Fruit fly (Drosophila melanogaster) whole organism, embryonic: ENCODE results near the gene UbcE2H.

Experiments
- ATbp ChIP-seq: fragments of 200-800 bp; sonication (Bioruptor generic); optimal IDR thresholded peaks from 2 replicates; lab custom pipeline; 2017; ENCODE audit warnings: missing biosample characterization, mild to moderate bottlenecking, missing genetic modification characterization, missing genetic modification reagents
- Abd-B ChIP-seq: fragments of 200-800 bp; sonication (Bioruptor generic); optimal IDR thresholded peaks from 2 replicates; lab custom pipeline; 2018; ENCODE audit warnings: missing biosample characterization, mild to moderate bottlenecking, missing genetic modification characterization, moderate library complexity
- CG10147 ChIP-seq: fragments of 200-800 bp; sonication (Bioruptor generic); optimal IDR thresholded peaks from 2 replicates; lab custom pipeline; 2019; ENCODE audit warnings: missing biosample characterization, mild to moderate bottlenecking, missing genetic modification characterization, moderate library complexity
- CG11093 ChIP-seq: fragments of 200-800 bp; sonication (Bioruptor generic); IDR thresholded peaks from 3 replicates; pipeline ENCODE4 v1.3.6; 2022; ENCODE audit warnings: missing biosample characterization, missing genetic modification characterization
- CG11695 ChIP-seq: fragments of 200-800 bp; sonication (Bioruptor generic); IDR thresholded peaks from 3 replicates; pipeline ENCODE4 v1.3.6; 2022; ENCODE audit warnings: missing biosample characterization, missing genetic modification characterization
- CG11723 ChIP-seq: fragments of 200-800 bp; sonication (Bioruptor generic); optimal IDR thresholded peaks from 2 replicates; lab custom pipeline; 2017; ENCODE audit warnings: missing biosample characterization, mild to moderate bottlenecking, missing genetic modification characterization
- CG12391 ChIP-seq: fragments of 200-800 bp; sonication (Bioruptor generic); optimal IDR thresholded peaks from 3 replicates; lab custom pipeline; 2018; ENCODE audit warnings: missing biosample characterization, mild to moderate bottlenecking, missing genetic modification characterization, moderate library complexity
- CG12942 ChIP-seq: fragments of 200-800 bp; sonication (Bioruptor generic); optimal IDR thresholded peaks from 3 replicates; lab custom pipeline; 2016; ENCODE audit warnings: missing biosample characterization, missing genetic modification characterization
- CG1529 ChIP-seq: fragments of 200-800 bp; sonication (Bioruptor generic); optimal IDR thresholded peaks from 3 replicates; lab custom pipeline; 2018; ENCODE audit warnings: missing biosample characterization, missing genetic modification characterization
- CG1647 ChIP-seq: fragments of 200-800 bp; sonication (Bioruptor generic); optimal IDR thresholded peaks from 3 replicates; lab custom pipeline; 2016; ENCODE audit warnings: missing biosample characterization, missing genetic modification characterization
- CG16813 ChIP-seq: fragments of 200-800 bp; sonication (Bioruptor generic); IDR thresholded peaks from 3 replicates; pipeline ENCODE4 v1.3.6; 2022; ENCODE audit warnings: missing biosample characterization, missing genetic modification characterization; ENCODE audit not compliant: partially characterized antibody
- CG17568 ChIP-seq: fragments of 200-800 bp; sonication (Bioruptor generic); optimal IDR thresholded peaks from 2 replicates; lab custom pipeline; 2018; ENCODE audit warnings: missing biosample characterization, mild to moderate bottlenecking, missing genetic modification characterization, moderate library complexity
- CG17612 ChIP-seq: fragments of 200-800 bp; sonication (Bioruptor generic); IDR thresholded peaks from 2 replicates; pipeline ENCODE4 v1.3.6; 2022; ENCODE audit warnings: missing biosample characterization, missing genetic modification characterization
- CG18011 ChIP-seq: fragments of 200-800 bp; sonication (Bioruptor generic); optimal IDR thresholded peaks from 2 replicates; lab custom pipeline; 2017; ENCODE audit warnings: missing biosample characterization, missing genetic modification characterization, mild to moderate bottlenecking, moderate library complexity, missing genotype
- CG18764 ChIP-seq: fragments of 200-800 bp; sonication (Bioruptor generic); optimal IDR thresholded peaks from 3 replicates; lab custom pipeline; 2016; ENCODE audit warnings: missing biosample characterization, missing genetic modification characterization
- CG2129 ChIP-seq: fragments of 200-800 bp; sonication (Bioruptor generic); IDR thresholded peaks from 2 replicates; pipeline ENCODE4 v1.3.6; 2022; ENCODE audit warnings: missing biosample characterization, missing genetic modification characterization; ENCODE audit not compliant: partially characterized antibody
- CG2199 ChIP-seq: fragments of 200-800 bp; sonication (Bioruptor generic); IDR thresholded peaks from 3 replicates; pipeline ENCODE4 v1.3.6; 2022; ENCODE audit warnings: missing biosample characterization, missing genetic modification characterization
- CG2202 ChIP-seq: fragments of 200-800 bp; sonication (Bioruptor generic); optimal IDR thresholded peaks from 2 replicates; lab custom pipeline; 2018; ENCODE audit warnings: missing biosample characterization, mild to moderate bottlenecking, missing genetic modification characterization
- CG31365 ChIP-seq: fragments of 200-800 bp; sonication (Bioruptor generic); optimal IDR thresholded peaks from 2 replicates; lab custom pipeline; 2018; ENCODE audit warnings: missing biosample characterization, mild to moderate bottlenecking, missing genetic modification characterization
- CG3995 ChIP-seq: fragments of 200-800 bp; sonication (Bioruptor generic); optimal IDR thresholded peaks from 3 replicates; lab custom pipeline; 2016; ENCODE audit warnings: missing biosample characterization, missing genetic modification characterization
- CG4820 ChIP-seq: fragments of 200-800 bp; sonication (Bioruptor generic); optimal IDR thresholded peaks from 3 replicates; lab custom pipeline; 2016; ENCODE audit warnings: missing biosample characterization, missing genetic modification characterization
- CG7963 ChIP-seq: fragments of 200-800 bp; sonication (Bioruptor generic); IDR thresholded peaks from 3 replicates; pipeline ENCODE4 v1.3.6; 2022; ENCODE audit warnings: missing biosample characterization, missing genetic modification characterization; ENCODE audit not compliant: partially characterized antibody
- CG9215 ChIP-seq: fragments of 200-800 bp; sonication (Bioruptor generic); IDR thresholded peaks from 2 replicates; pipeline ENCODE4 v1.3.6; 2022; ENCODE audit warnings: missing biosample characterization, missing genetic modification characterization
- CG9797 ChIP-seq: fragments of 200-800 bp; sonication (Bioruptor generic); optimal IDR thresholded peaks from 3 replicates; lab custom pipeline; 2018; ENCODE audit warnings: missing biosample characterization, mild to moderate bottlenecking, missing genetic modification characterization
- Dad ChIP-seq: fragments of 200-800 bp; sonication (Bioruptor generic); optimal IDR thresholded peaks from 3 replicates; lab custom pipeline; 2016; ENCODE audit warnings: missing biosample characterization, missing genetic modification characterization
- Meics ChIP-seq: fragments of 200-800 bp; sonication (Bioruptor generic); optimal IDR thresholded peaks from 2 replicates; lab custom pipeline; 2017; ENCODE audit warnings: missing biosample characterization, mild to moderate bottlenecking, missing genetic modification characterization
- Neu2 ChIP-seq: fragments of 200-800 bp; sonication (Bioruptor generic); optimal IDR thresholded peaks from 3 replicates; lab custom pipeline; 2016; ENCODE audit warnings: missing biosample characterization, missing genetic modification characterization, borderline replicate concordance
- Nf-YA ChIP-seq: fragments of 200-800 bp; sonication (Bioruptor generic); IDR thresholded peaks from 2 replicates; pipeline ENCODE4 v1.3.6; 2022; ENCODE audit warnings: missing biosample characterization, missing genetic modification characterization
- Scr ChIP-seq: fragments of 200-800 bp; sonication (Bioruptor generic); IDR thresholded peaks from 2 replicates; pipeline ENCODE4 v1.3.6; 2022; ENCODE audit warnings: missing biosample characterization, missing genetic modification characterization; ENCODE audit not compliant: partially characterized antibody
- Taf1 ChIP-seq: fragments of 200-800 bp; sonication (Bioruptor generic); IDR thresholded peaks from 2 replicates; pipeline ENCODE4 v1.3.6; 2022; ENCODE audit warnings: missing biosample characterization, missing genetic modification characterization
- al ChIP-seq: fragments of 200-800 bp; sonication (Bioruptor generic); IDR thresholded peaks from 2 replicates; pipeline ENCODE4 v1.3.6; 2022; ENCODE audit warnings: missing biosample characterization, missing genetic modification characterization
- ara ChIP-seq: fragments of 200-800 bp; sonication (Bioruptor generic); IDR thresholded peaks from 2 replicates; pipeline ENCODE4 v1.3.6; 2022; ENCODE audit warnings: missing biosample characterization, missing genetic modification characterization
- cad ChIP-seq: fragments of >200 bp; optimal IDR thresholded peaks from 2 replicates; lab custom pipeline; 2017; ENCODE audit warnings: missing biosample characterization, missing genetic modification characterization
- cas ChIP-seq: fragments of 200-800 bp; sonication (Bioruptor generic); IDR thresholded peaks from 2 replicates; pipeline ENCODE4 v1.3.6; 2022; ENCODE audit warnings: missing biosample characterization, missing genetic modification characterization
- cg ChIP-seq: fragments of 200-800 bp; sonication (Bioruptor generic); optimal IDR thresholded peaks from 3 replicates; lab custom pipeline; 2019; ENCODE audit warnings: missing biosample characterization, mild to moderate bottlenecking, missing genetic modification characterization, moderate library complexity
- dysf ChIP-seq: fragments of 200-800 bp; sonication (Bioruptor generic); IDR thresholded peaks from 3 replicates; pipeline ENCODE4 v1.3.6; 2022; ENCODE audit warnings: missing biosample characterization, missing genetic modification characterization
- gt ChIP-seq: fragments of 200-800 bp; sonication (Bioruptor generic); IDR thresholded peaks from 2 replicates; pipeline ENCODE4 v1.3.6; 2022; ENCODE audit warnings: missing biosample characterization, missing genetic modification characterization
- ham ChIP-seq: fragments of 200-800 bp; sonication (Bioruptor generic); IDR thresholded peaks from 2 replicates; pipeline ENCODE4 v1.3.6; 2022; ENCODE audit warnings: missing biosample characterization, missing genetic modification characterization
- ken ChIP-seq: fragments of 200-800 bp; sonication (Bioruptor generic); IDR thresholded peaks from 3 replicates; pipeline ENCODE4 v1.3.6; 2022; ENCODE audit warnings: missing biosample characterization, missing genetic modification characterization
- mld ChIP-seq: fragments of 200-800 bp; sonication (Bioruptor generic); IDR thresholded peaks from 3 replicates; pipeline ENCODE4 v1.3.6; 2022; ENCODE audit warnings: missing biosample characterization, missing genetic modification characterization; ENCODE audit not compliant: partially characterized antibody
- nerfin-2 ChIP-seq: fragments of 200-800 bp; sonication (Bioruptor generic); IDR thresholded peaks from 2 replicates; pipeline ENCODE4 v1.3.6; 2022; ENCODE audit warnings: missing biosample characterization, missing genetic modification characterization; ENCODE audit not compliant: partially characterized antibody
- nom ChIP-seq: fragments of 200-800 bp; sonication (Bioruptor generic); optimal IDR thresholded peaks from 2 replicates; lab custom pipeline; 2017; ENCODE audit warnings: missing biosample characterization, missing genetic modification characterization, mild to moderate bottlenecking, moderate library complexity, missing genetic modification reagents
- sens-2 ChIP-seq: fragments of 200-800 bp; sonication (Bioruptor generic); IDR thresholded peaks from 2 replicates; pipeline ENCODE4 v1.3.6; 2022; ENCODE audit warnings: missing biosample characterization, missing genetic modification characterization
- slou ChIP-seq: fragments of 200-800 bp; sonication (Bioruptor generic); optimal IDR thresholded peaks from 3 replicates; lab custom pipeline; 2016; ENCODE audit warnings: missing biosample characterization, missing genetic modification characterization
- sob ChIP-seq: fragments of 200-800 bp; sonication (Bioruptor generic); IDR thresholded peaks from 2 replicates; pipeline ENCODE4 v1.3.6; 2022; ENCODE audit warnings: missing biosample characterization, missing genetic modification characterization
- sr ChIP-seq: fragments of 200-800 bp; sonication (Bioruptor generic); IDR thresholded peaks from 3 replicates; pipeline ENCODE4 v1.3.6; 2022; ENCODE audit warnings: missing biosample characterization, missing genetic modification characterization
- stc ChIP-seq: fragments of 200-800 bp; sonication (Bioruptor generic); IDR thresholded peaks from 2 replicates; pipeline ENCODE4 v1.3.6; 2022; ENCODE audit warnings: missing biosample characterization, missing genetic modification characterization
- stwl ChIP-seq: fragments of 200-800 bp; sonication (Bioruptor generic); optimal IDR thresholded peaks from 3 replicates; lab custom pipeline; 2018; ENCODE audit warnings: missing biosample characterization, mild to moderate bottlenecking, missing genetic modification characterization, moderate library complexity
- tna ChIP-seq: fragments of 200-800 bp; sonication (Bioruptor generic); IDR thresholded peaks from 2 replicates; pipeline ENCODE4 v1.3.6; 2022; ENCODE audit warnings: missing biosample characterization, missing genetic modification characterization; ENCODE audit not compliant: partially characterized antibody
- vfl ChIP-seq: fragments of 200-800 bp; sonication (Bioruptor generic); optimal IDR thresholded peaks from 2 replicates; lab custom pipeline; 2016; ENCODE audit warnings: missing biosample characterization, missing genetic modification characterization
- wek ChIP-seq: fragments of 200-800 bp; sonication (Bioruptor generic); optimal IDR thresholded peaks from 3 replicates; lab custom pipeline; 2018; ENCODE audit warnings: missing biosample characterization, mild to moderate bottlenecking, missing genetic modification characterization, moderate library complexity

Gene UbcE2H

DNA sequence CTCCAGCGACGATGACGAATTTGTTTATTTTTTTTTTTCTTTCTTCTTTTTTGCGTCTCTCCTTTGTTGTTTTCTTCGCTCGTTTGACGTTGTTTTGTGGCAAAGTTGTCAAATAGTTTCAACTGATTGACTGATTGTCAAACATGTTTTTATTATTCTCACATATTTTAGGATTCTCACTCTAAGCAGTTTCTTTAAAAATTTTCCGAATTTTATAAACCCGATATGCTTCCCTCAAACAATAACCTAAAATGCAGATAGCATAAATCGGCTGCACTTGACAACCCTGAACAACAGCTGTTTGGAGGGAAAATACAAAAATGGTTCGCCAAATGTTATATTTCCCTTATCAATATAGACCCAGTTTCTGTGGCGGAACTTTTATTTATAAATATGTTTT, 49.7 kb upstream of the UbcE2H start, which contains the start of gene CG17982 (continued):
- TF ChIP-seq cas (GFP tag; lab: Robert Waterston, UW) (peak; percentile 58; the same call in 1 of the 2 replicates), CG2199 (GFP tag; lab: Robert Waterston, UW) (no peak), stc (GFP tag; lab: Robert Waterston, UW) (peak; percentile 74), CG16813 (no peak), ara (peak; percentile 70), mld (no peak), CG9215 (GFP tag; lab: Robert Waterston, UW) (peak; percentile 57), CG31365 (tag; lab: Kevin White, UChicago) (peak; percentile 56), ken (GFP tag; lab: Robert Waterston, UW) (peak; percentile 75), Meics (peak; percentile 84), Scr (GFP tag; lab: Robert Waterston, UW) (peak; percentile 40; the same call in 1 of the 2 replicates), CG3995 (GFP tag; lab: Kevin White, UChicago) (peak; percentile 50), Abd-B (GFP tag; lab: Kevin White, UChicago) (peak; percentile 58), CG12942 (peak; percentile 80), CG7963 (GFP tag; lab: Robert Waterston, UW) (no peak), slou (GFP tag; lab: Kevin White, UChicago) (peak; percentile 43), CG1647 (GFP tag; lab: Kevin White, UChicago) (peak; percentile 62), cad (GFP tag; lab: Kevin White, UChicago) (no peak), sob (GFP tag; lab: Robert Waterston, UW) (peak; percentile 86), Neu2 (GFP tag; lab: Kevin White, UChicago) (no peak), CG11723 (GFP tag; lab: Kevin White, UChicago) (peak; percentile 64), Nf-YA (peak; percentile 57; the same call in 1 of the 2 replicates), CG11093 (GFP tag; lab: Robert Waterston, UW) (peak; percentile 44; the same call in 1 of the 3 replicates), CG18011 (GFP tag; lab: Kevin White, UChicago) (peak; percentile 73), CG2202 (tag; lab: Kevin White, UChicago) (peak; percentile 71), CG9797 (GFP tag; lab: Kevin White, UChicago) (no peak), CG12391 (tag; lab: Kevin White, UChicago) (peak; percentile 90), CG4820 (GFP tag; lab: Kevin White, UChicago) (peak; percentile 29), vfl (peak; percentile 80), Taf1 (GFP tag; lab: Robert Waterston, UW) (peak; percentile 57), al (peak; percentile 71), Dad (peak; percentile 81), CG1529 (peak; percentile 63), ham (GFP tag; lab: Robert Waterston, UW) (no peak), sens-2 (no peak), CG18764 (peak; percentile 65), nom (GFP tag; lab: Kevin White, UChicago) (peak; percentile 86), dysf (peak; percentile 81), nerfin-2 (no peak), CG17568 (GFP tag; lab: Kevin White, UChicago) (no peak), sr (GFP tag; lab: Robert Waterston, UW) (no peak), CG2129 (GFP tag; lab: Robert Waterston, UW) (no peak), wek (GFP tag; lab: Kevin White, UChicago) (peak; percentile 35), cg (GFP tag; lab: Kevin White, UChicago) (no peak), gt (no peak), CG11695 (GFP tag; lab: Robert Waterston, UW) (peak; percentile 81), CG10147 (GFP tag; lab: Kevin White, UChicago) (peak; percentile 76), tna (no peak), CG17612 (peak; percentile 68), stwl (peak; percentile 69), ATbp (GFP tag; lab: Kevin White, UChicago) (peak; percentile 79)
